Fruit fly (Drosophila melanogaster) whole organism, embryonic: ENCODE results near the gene PCNA2.
A peak's percentile ranks its signal among the peaks of the same experiment; 100 is the strongest.

Experiments
- CG11093 ChIP-seq: fragments of 200-800 bp; sonication (Bioruptor generic); IDR thresholded peaks from 3 replicates; pipeline ENCODE4 v1.3.6; 2022; ENCODE audit warnings: missing biosample characterization, missing genetic modification characterization
- CG14710 ChIP-seq: fragments of 200-800 bp; sonication (Bioruptor generic); optimal IDR thresholded peaks from 3 replicates; lab custom pipeline; 2019; ENCODE audit warnings: missing biosample characterization, mild to moderate bottlenecking, missing genetic modification characterization, moderate library complexity
- CG14860 ChIP-seq: fragments of 200-800 bp; sonication (Bioruptor generic); IDR thresholded peaks from 3 replicates; pipeline ENCODE4 v1.3.6; 2022; ENCODE audit warnings: missing biosample characterization, missing genetic modification characterization; ENCODE audit not compliant: partially characterized antibody
- CG15696 ChIP-seq: fragments of 200-800 bp; sonication (Bioruptor generic); optimal IDR thresholded peaks from 2 replicates; lab custom pipeline; 2019; ENCODE audit warnings: missing biosample characterization, mild to moderate bottlenecking, missing genetic modification characterization, moderate library complexity
- CG30020 ChIP-seq: fragments of 200-800 bp; optimal IDR thresholded peaks from 2 replicates; lab custom pipeline; 2019; ENCODE audit warnings: missing biosample characterization, mild to moderate bottlenecking, missing genetic modification characterization, moderate library complexity
- CG3407 ChIP-seq: fragments of 200-800 bp; sonication (Bioruptor generic); optimal IDR thresholded peaks from 2 replicates; lab custom pipeline; 2018; ENCODE audit warnings: missing biosample characterization, mild to moderate bottlenecking, missing genetic modification characterization
- CG4282 ChIP-seq: fragments of 200-800 bp; sonication (Bioruptor generic); optimal IDR thresholded peaks from 2 replicates; lab custom pipeline; 2016; ENCODE audit warnings: missing biosample characterization, missing genetic modification characterization
- CG5245 ChIP-seq: fragments of 200-800 bp; sonication (Bioruptor generic); optimal IDR thresholded peaks from 3 replicates; lab custom pipeline; 2016; ENCODE audit warnings: missing biosample characterization, missing genetic modification characterization
- CG6175 ChIP-seq: fragments of 200-800 bp; sonication (Bioruptor generic); IDR thresholded peaks from 3 replicates; pipeline ENCODE4 v1.3.6; 2022; ENCODE audit warnings: missing biosample characterization, missing genetic modification characterization
- CG7271 ChIP-seq: fragments of 200-800 bp; sonication (Bioruptor generic); optimal IDR thresholded peaks from 2 replicates; lab custom pipeline; 2018; ENCODE audit warnings: missing biosample characterization, mild to moderate bottlenecking, missing genetic modification characterization, moderate library complexity
- CG7745 ChIP-seq: fragments of 200-800 bp; sonication (Bioruptor generic); optimal IDR thresholded peaks from 2 replicates; lab custom pipeline; 2018; ENCODE audit warnings: missing biosample characterization, mild to moderate bottlenecking, missing genetic modification characterization, moderate library complexity
- CG8388 ChIP-seq: fragments of 200-800 bp; sonication (Bioruptor generic); optimal IDR thresholded peaks from 2 replicates; lab custom pipeline; 2019; ENCODE audit warnings: missing biosample characterization, mild to moderate bottlenecking, missing genetic modification characterization, moderate library complexity
- CG8765 ChIP-seq: fragments of 200-800 bp; sonication (Bioruptor generic); IDR thresholded peaks from 2 replicates; pipeline ENCODE4 v1.3.6; 2022; ENCODE audit warnings: missing biosample characterization, missing genetic modification characterization
- CG9876 ChIP-seq: fragments of 200-800 bp; sonication (Bioruptor generic); optimal IDR thresholded peaks from 2 replicates; lab custom pipeline; 2016; ENCODE audit warnings: missing biosample characterization, missing genetic modification characterization
- Dp ChIP-seq: fragments of 200-800 bp; sonication (Bioruptor generic); optimal IDR thresholded peaks from 2 replicates; lab custom pipeline; 2018; ENCODE audit warnings: missing biosample characterization, mild to moderate bottlenecking, missing genetic modification characterization, moderate library complexity
- Gsc ChIP-seq: fragments of 200-800 bp; sonication (Bioruptor generic); IDR thresholded peaks from 2 replicates; pipeline ENCODE4 v1.3.6; 2022; ENCODE audit warnings: missing biosample characterization, missing genetic modification characterization
- Hey ChIP-seq: fragments of 200-800 bp; sonication (Bioruptor generic); optimal IDR thresholded peaks from 3 replicates; lab custom pipeline; 2018; ENCODE audit warnings: missing biosample characterization, mild to moderate bottlenecking, missing genetic modification characterization
- Hr39 ChIP-seq: fragments of >200 bp; optimal IDR thresholded peaks from 2 replicates; lab custom pipeline; 2017
- Hr51 ChIP-seq, 2 experiments: fragments of 200-800 bp; sonication (Bioruptor generic); optimal IDR thresholded peaks; 2 replicates in 1 of 2; 3 replicates in 1 of 2; lab custom pipeline; 2016 to 2018; ENCODE audit warnings: missing biosample characterization in 2 of 2, missing genetic modification characterization in 2 of 2, mild to moderate bottlenecking in 1 of 2, moderate library complexity in 1 of 2
- Hsf ChIP-seq: fragments of 200-800 bp; sonication (Bioruptor generic); optimal IDR thresholded peaks from 3 replicates; lab custom pipeline; 2016; ENCODE audit warnings: missing biosample characterization, missing genetic modification characterization
- Max ChIP-seq: fragments of 200-800 bp; sonication (Bioruptor generic); optimal IDR thresholded peaks from 2 replicates; lab custom pipeline; 2016; ENCODE audit warnings: missing biosample characterization, mild to moderate bottlenecking, missing genetic modification characterization
- PHDP ChIP-seq: fragments of 200-800 bp; sonication (Bioruptor generic); optimal IDR thresholded peaks from 3 replicates; lab custom pipeline; 2018; ENCODE audit warnings: missing biosample characterization, mild to moderate bottlenecking, missing genetic modification characterization, moderate library complexity
- Pdp1 ChIP-seq, 2 experiments: fragments of 200-800 bp; sonication (Bioruptor generic); optimal IDR thresholded peaks; 3 replicates each; lab custom pipeline; 2016; ENCODE audit warnings: missing biosample characterization in 2 of 2, missing genetic modification characterization in 2 of 2, mild to moderate bottlenecking in 1 of 2, moderate library complexity in 1 of 2
- Ssrp ChIP-seq: fragments of 200-800 bp; sonication (Bioruptor generic); optimal IDR thresholded peaks from 2 replicates; lab custom pipeline; 2018; ENCODE audit warnings: missing biosample characterization, mild to moderate bottlenecking, missing genetic modification characterization, moderate library complexity
- Stat92E ChIP-seq, 3 experiments: fragments of >200 bp in 2 of 3; fragments of 200-800 bp in 1 of 3; sonication (Bioruptor generic) in 1 of 3; optimal IDR thresholded peaks; 2 replicates each; lab custom pipeline; 2017 to 2019; ENCODE audit warnings: missing biosample characterization in 3 of 3, missing genetic modification characterization in 3 of 3, mild to moderate bottlenecking in 1 of 3, moderate library complexity in 1 of 3
- aop ChIP-seq: fragments of 200-800 bp; sonication (Bioruptor generic); IDR thresholded peaks from 2 replicates; pipeline ENCODE4 v1.3.6; 2022; ENCODE audit warnings: missing biosample characterization, missing genetic modification characterization
- ap ChIP-seq: fragments of 200-800 bp; sonication (Bioruptor generic); IDR thresholded peaks from 2 replicates; pipeline ENCODE4 v1.3.6; 2022; ENCODE audit warnings: missing biosample characterization, missing genetic modification characterization
- caup ChIP-seq: fragments of 200-800 bp; sonication (Bioruptor generic); optimal IDR thresholded peaks from 3 replicates; lab custom pipeline; 2017; ENCODE audit warnings: missing biosample characterization, mild to moderate bottlenecking, missing genetic modification characterization, moderate library complexity; ENCODE audit not compliant: severe bottlenecking
- chinmo ChIP-seq: fragments of 200-800 bp; sonication (Bioruptor generic); IDR thresholded peaks from 4 replicates; pipeline ENCODE4 v1.3.6; 2022; ENCODE audit warnings: missing biosample characterization, missing genetic modification characterization; ENCODE audit not compliant: partially characterized antibody
- crp ChIP-seq, 2 experiments: fragments of 200-800 bp; sonication (Bioruptor generic); optimal IDR thresholded peaks; 2 replicates in 1 of 2; 3 replicates in 1 of 2; lab custom pipeline; 2017; ENCODE audit warnings: missing biosample characterization in 2 of 2, missing genetic modification characterization in 2 of 2, mild to moderate bottlenecking in 1 of 2, moderate library complexity in 1 of 2
- dimm ChIP-seq: fragments of 200-800 bp; sonication (Bioruptor generic); IDR thresholded peaks from 2 replicates; pipeline ENCODE4 v1.3.6; 2022; ENCODE audit warnings: missing biosample characterization, missing genetic modification characterization
- ems ChIP-seq: fragments of 200-800 bp; sonication (Bioruptor generic); optimal IDR thresholded peaks from 3 replicates; lab custom pipeline; 2016; ENCODE audit warnings: missing biosample characterization, missing genetic modification characterization
- fd96Cb ChIP-seq: fragments of 200-800 bp; sonication (Bioruptor generic); optimal IDR thresholded peaks from 2 replicates; lab custom pipeline; 2018; ENCODE audit warnings: missing biosample characterization, mild to moderate bottlenecking, missing genetic modification characterization, moderate library complexity
- ham ChIP-seq: fragments of 200-800 bp; sonication (Bioruptor generic); IDR thresholded peaks from 2 replicates; pipeline ENCODE4 v1.3.6; 2022; ENCODE audit warnings: missing biosample characterization, missing genetic modification characterization
- jing ChIP-seq: fragments of 200-800 bp; sonication (Bioruptor generic); optimal IDR thresholded peaks from 2 replicates; lab custom pipeline; 2018; ENCODE audit warnings: missing biosample characterization, mild to moderate bottlenecking, missing genetic modification characterization
- lov ChIP-seq, 2 experiments: fragments of 200-800 bp in 1 of 2; fragments of >200 bp in 1 of 2; sonication (Bioruptor generic) in 1 of 2; IDR thresholded peaks in 1 of 2; optimal IDR thresholded peaks in 1 of 2; 2 replicates in 1 of 2; 3 replicates in 1 of 2; pipeline versions ENCODE4 v1.3.6 to Lab custom; 2017 to 2022; ENCODE audit warnings: missing biosample characterization in 1 of 2, missing genetic modification characterization in 1 of 2
- org-1 ChIP-seq: fragments of 200-800 bp; sonication (Bioruptor generic); optimal IDR thresholded peaks from 2 replicates; lab custom pipeline; 2017; ENCODE audit warnings: missing biosample characterization, missing genetic modification characterization
- pita ChIP-seq: fragments of 200-800 bp; sonication (Bioruptor generic); optimal IDR thresholded peaks from 2 replicates; lab custom pipeline; 2017; ENCODE audit warnings: missing biosample characterization, mild to moderate bottlenecking, missing genetic modification characterization
- sd ChIP-seq: fragments of 200-800 bp; sonication (Bioruptor generic); optimal IDR thresholded peaks from 3 replicates; lab custom pipeline; 2018; ENCODE audit warnings: missing biosample characterization, mild to moderate bottlenecking, missing genetic modification characterization, moderate library complexity
- sim ChIP-seq: fragments of 200-800 bp; sonication (Bioruptor generic); IDR thresholded peaks from 2 replicates; pipeline ENCODE4 v1.3.6; 2022; ENCODE audit warnings: missing biosample characterization, missing genetic modification characterization
- slou ChIP-seq: fragments of 200-800 bp; sonication (Bioruptor generic); optimal IDR thresholded peaks from 3 replicates; lab custom pipeline; 2016; ENCODE audit warnings: missing biosample characterization, missing genetic modification characterization
- sob ChIP-seq: fragments of 200-800 bp; sonication (Bioruptor generic); IDR thresholded peaks from 2 replicates; pipeline ENCODE4 v1.3.6; 2022; ENCODE audit warnings: missing biosample characterization, missing genetic modification characterization
- ssp ChIP-seq: fragments of 200-800 bp; sonication (Bioruptor generic); IDR thresholded peaks from 2 replicates; pipeline ENCODE4 v1.3.6; 2022; ENCODE audit warnings: missing biosample characterization, missing genetic modification characterization
- tap ChIP-seq: fragments of 200-800 bp; optimal IDR thresholded peaks from 3 replicates; lab custom pipeline; 2019; ENCODE audit warnings: missing biosample characterization, mild to moderate bottlenecking, missing genetic modification characterization, moderate library complexity
- trh ChIP-seq: fragments of 200-800 bp; sonication (Bioruptor generic); optimal IDR thresholded peaks from 2 replicates; lab custom pipeline; 2016; ENCODE audit warnings: missing biosample characterization, missing genetic modification characterization
- tup ChIP-seq: fragments of 200-800 bp; sonication (Bioruptor generic); optimal IDR thresholded peaks from 2 replicates; lab custom pipeline; 2016; ENCODE audit warnings: missing biosample characterization, mild to moderate bottlenecking, missing genetic modification characterization, moderate library complexity
- zf30C ChIP-seq: fragments of 200-800 bp; sonication (Bioruptor generic); optimal IDR thresholded peaks from 3 replicates; lab custom pipeline; 2018; ENCODE audit warnings: missing biosample characterization, mild to moderate bottlenecking, missing genetic modification characterization

The PCNA2 gene

DNA sequence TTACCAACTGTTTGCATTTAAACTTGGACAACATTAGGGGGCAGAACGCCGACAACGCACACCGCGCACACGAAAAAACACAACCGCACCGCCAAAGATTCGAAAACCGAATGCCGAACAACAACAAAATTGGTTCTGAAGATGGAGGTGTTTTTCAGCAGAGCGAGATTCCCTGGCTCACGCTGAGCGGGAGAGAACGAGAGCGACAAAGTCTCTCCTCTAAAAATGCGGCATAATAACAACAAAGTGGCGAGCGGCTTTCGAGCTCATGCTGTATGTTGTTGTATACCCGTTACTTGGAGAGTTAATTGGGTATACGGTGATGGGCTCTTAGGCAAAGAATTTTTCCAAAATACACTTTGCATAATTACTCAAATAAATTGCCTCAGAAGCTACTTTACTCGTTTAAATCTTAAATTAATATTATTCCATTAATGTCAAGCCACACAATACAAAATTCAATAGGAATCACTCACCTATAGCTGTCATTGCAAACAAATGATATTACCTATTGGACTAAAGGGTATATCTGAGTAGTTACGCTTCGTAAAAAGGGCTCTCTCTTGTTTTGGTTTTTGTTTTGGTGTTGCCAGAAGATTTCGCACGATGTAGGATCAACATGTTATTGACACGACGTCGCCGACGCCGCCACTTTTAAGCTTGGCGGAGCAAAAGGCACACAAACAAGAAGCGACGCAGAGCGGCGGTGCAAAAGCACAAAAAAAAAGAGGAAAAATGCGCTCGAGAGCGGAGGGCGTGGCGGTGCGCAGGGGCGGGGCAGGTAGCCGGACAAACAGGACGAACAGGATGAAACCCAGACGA is 11.1 kb downstream of the PCNA2 start (continued):
- peak; percentile 28; the same call in 1 of the 2 replicates for TF ChIP-seq sob (GFP tag; lab: Robert Waterston, UW)
- no peak for TF ChIP-seq CG14860 (GFP tag; lab: Robert Waterston, UW)
- TF ChIP-seq fd96Cb = peak; percentile 49
- TF ChIP-seq crp (GFP tag; optimal IDR thresholded peaks at IDR 0.05; lab: Kevin White, UChicago) = no peak
- peak; percentile 30 for TF ChIP-seq CG3407 (GFP tag; lab: Kevin White, UChicago)
- no peak for TF ChIP-seq sd (tag; lab: Kevin White, UChicago)
- no peak for TF ChIP-seq pita (GFP tag; lab: Kevin White, UChicago)
- TF ChIP-seq tup (GFP tag; lab: Kevin White, UChicago) = peak; percentile 20
- no peak for TF ChIP-seq CG6175 (GFP tag; lab: Robert Waterston, UW)
- no peak for TF ChIP-seq ssp (GFP tag; lab: Robert Waterston, UW)
- no peak for TF ChIP-seq ap
- TF ChIP-seq CG14710 (tag; lab: Kevin White, UChicago) = peak; percentile 37
- no peak for TF ChIP-seq zf30C (GFP tag; lab: Kevin White, UChicago)
- no peak for TF ChIP-seq Hr39 (lab: Kevin White, UChicago)
- peak; percentile 59 for TF ChIP-seq CG15696 (tag; lab: Kevin White, UChicago)
- peak; percentile 58 to 72 for TF ChIP-seq Pdp1 (GFP tag; optimal IDR thresholded peaks at IDR 0.05; lab: Kevin White, UChicago)
- peak; percentile 70 to 73 for TF ChIP-seq Hr51 (GFP tag; optimal IDR thresholded peaks at IDR 0.05; lab: Kevin White, UChicago)
- TF ChIP-seq slou (GFP tag; lab: Kevin White, UChicago) = peak; percentile 37
- no peak for TF ChIP-seq CG7745 (tag; lab: Kevin White, UChicago)
- TF ChIP-seq Hsf = peak; percentile 66
- 0 out of 2 replicates have a peak, but pooled peaks have one; percentile 42 for TF ChIP-seq aop
- no peak for TF ChIP-seq lov (optimal IDR thresholded peaks at IDR 0.05; lab: Kevin White, UChicago)
- TF ChIP-seq lov (GFP tag; IDR thresholded peaks at IDR 0.05; lab: Robert Waterston, UW) = no peak
- no peak for TF ChIP-seq CG4282
- TF ChIP-seq org-1 (GFP tag; lab: Kevin White, UChicago) = peak; percentile 61
- TF ChIP-seq dimm (GFP tag; lab: Robert Waterston, UW) = no peak
- TF ChIP-seq CG30020 (tag; lab: Kevin White, UChicago) = peak; percentile 29
- TF ChIP-seq CG7271 (tag; lab: Kevin White, UChicago) = no peak
- TF ChIP-seq Gsc (GFP tag; lab: Robert Waterston, UW) = no peak
- peak; percentile 53 for TF ChIP-seq CG8388 (GFP tag; lab: Kevin White, UChicago)
- no peak for TF ChIP-seq Stat92E (GFP tag; optimal IDR thresholded peaks at IDR 0.05; lab: Kevin White, UChicago)
- TF ChIP-seq tap = peak; percentile 43
- peak; percentile 33 for TF ChIP-seq jing (GFP tag; lab: Kevin White, UChicago)
- no peak for TF ChIP-seq Hey (tag; lab: Kevin White, UChicago)
- peak; percentile 78 for TF ChIP-seq PHDP (tag; lab: Kevin White, UChicago)
- no peak for TF ChIP-seq trh (GFP tag; lab: Kevin White, UChicago)
- TF ChIP-seq sim = no peak
- peak; percentile 48 for TF ChIP-seq CG5245
- TF ChIP-seq Max (GFP tag; lab: Kevin White, UChicago) = peak; percentile 57
- TF ChIP-seq Dp (GFP tag; lab: Kevin White, UChicago) = no peak
- TF ChIP-seq CG11093 (GFP tag; lab: Robert Waterston, UW) = no peak
- TF ChIP-seq CG9876 (GFP tag; lab: Kevin White, UChicago) = no peak
- TF ChIP-seq ems = peak; percentile 59
- TF ChIP-seq chinmo (GFP tag; lab: Robert Waterston, UW) = 0 out of 4 replicates have a peak, but pooled peaks have one; percentile 55
- TF ChIP-seq Ssrp (tag; lab: Kevin White, UChicago) = peak; percentile 56
- TF ChIP-seq CG8765 (GFP tag; lab: Robert Waterston, UW) = peak; percentile 37; the same call in 1 of the 2 replicates
- TF ChIP-seq caup (GFP tag; lab: Kevin White, UChicago) = peak; percentile 62
- no peak for TF ChIP-seq ham (GFP tag; lab: Robert Waterston, UW)
